Fruit fly (Drosophila melanogaster) whole organism, embryonic: ENCODE measurements around the gene CG17344.
A peak's percentile ranks its signal among the peaks of the same experiment; 100 is the strongest.

ENCODE experiments used
- Atf6 ChIP-seq: fragments of 200-800 bp; sonication (Bioruptor generic); IDR thresholded peaks from 2 replicates; pipeline ENCODE4 v1.3.6; 2022; ENCODE audit warnings: missing biosample characterization, missing genetic modification characterization
- CG10366 ChIP-seq: fragments of 200-800 bp; sonication (Bioruptor generic); IDR thresholded peaks from 2 replicates; pipeline ENCODE4 v1.3.6; 2022; ENCODE audit warnings: missing biosample characterization, missing genetic modification characterization
- CG10462 ChIP-seq: fragments of 200-800 bp; sonication (Bioruptor generic); optimal IDR thresholded peaks from 2 replicates; lab custom pipeline; 2016; ENCODE audit warnings: missing biosample characterization, missing genetic modification characterization
- CG11504 ChIP-seq: fragments of 200-800 bp; sonication (Bioruptor generic); optimal IDR thresholded peaks from 3 replicates; lab custom pipeline; 2019; ENCODE audit warnings: missing biosample characterization, mild to moderate bottlenecking, missing genetic modification characterization, moderate library complexity
- CG12236 ChIP-seq: fragments of 200-800 bp; sonication (Bioruptor generic); optimal IDR thresholded peaks from 2 replicates; lab custom pipeline; 2016; ENCODE audit warnings: missing biosample characterization, missing genetic modification characterization
- CG13296 ChIP-seq: fragments of 200-800 bp; sonication (Bioruptor generic); optimal IDR thresholded peaks from 3 replicates; lab custom pipeline; 2018; ENCODE audit warnings: missing biosample characterization, mild to moderate bottlenecking, missing genetic modification characterization
- CG13624 ChIP-seq: fragments of 200-800 bp; sonication (Bioruptor generic); optimal IDR thresholded peaks from 2 replicates; lab custom pipeline; 2016; ENCODE audit warnings: missing biosample characterization, missing genetic modification characterization
- CG17328 ChIP-seq: fragments of 200-800 bp; sonication (Bioruptor generic); IDR thresholded peaks from 2 replicates; pipeline ENCODE4 v1.3.6; 2022; ENCODE audit warnings: missing biosample characterization, missing genetic modification characterization
- CG17612 ChIP-seq: fragments of 200-800 bp; sonication (Bioruptor generic); IDR thresholded peaks from 2 replicates; pipeline ENCODE4 v1.3.6; 2022; ENCODE audit warnings: missing biosample characterization, missing genetic modification characterization
- CG1832 ChIP-seq: fragments of 200-800 bp; sonication (Bioruptor generic); optimal IDR thresholded peaks from 2 replicates; lab custom pipeline; 2017; ENCODE audit warnings: missing biosample characterization, mild to moderate bottlenecking, missing genetic modification characterization, inconsistent platforms
- CG2712 ChIP-seq: fragments of 200-800 bp; optimal IDR thresholded peaks from 3 replicates; lab custom pipeline; 2019; ENCODE audit warnings: missing biosample characterization, mild to moderate bottlenecking, missing genetic modification characterization, moderate library complexity
- CG31388 ChIP-seq: fragments of 200-800 bp; sonication (Bioruptor generic); optimal IDR thresholded peaks from 2 replicates; lab custom pipeline; 2016; ENCODE audit warnings: missing biosample characterization, missing genetic modification characterization
- CG31441 ChIP-seq: fragments of 200-800 bp; sonication (Bioruptor generic); IDR thresholded peaks from 2 replicates; pipeline ENCODE4 v1.3.6; 2022; ENCODE audit warnings: missing biosample characterization, missing genetic modification characterization
- CG7372 ChIP-seq: fragments of 200-800 bp; sonication (Bioruptor generic); IDR thresholded peaks from 2 replicates; pipeline ENCODE4 v1.3.6; 2022; ENCODE audit warnings: missing biosample characterization, missing genetic modification characterization
- CG8290 ChIP-seq, 3 experiments: fragments of 200-800 bp; sonication (Bioruptor generic); optimal IDR thresholded peaks; 2 replicates each; lab custom pipeline; 2016 to 2019; ENCODE audit warnings: missing biosample characterization in 3 of 3, missing genetic modification characterization in 3 of 3, mild to moderate bottlenecking in 2 of 3, moderate library complexity in 1 of 3
- CG8388 ChIP-seq: fragments of 200-800 bp; sonication (Bioruptor generic); optimal IDR thresholded peaks from 2 replicates; lab custom pipeline; 2019; ENCODE audit warnings: missing biosample characterization, mild to moderate bottlenecking, missing genetic modification characterization, moderate library complexity
- CG8478 ChIP-seq: fragments of >200 bp; optimal IDR thresholded peaks from 2 replicates; lab custom pipeline; 2018
- CG9817 ChIP-seq: fragments of 200-800 bp; sonication (Bioruptor generic); optimal IDR thresholded peaks from 2 replicates; lab custom pipeline; 2018; ENCODE audit warnings: missing biosample characterization, mild to moderate bottlenecking, missing genetic modification characterization, moderate library complexity
- CoRest ChIP-seq: fragments of 200-800 bp; sonication (Bioruptor generic); optimal IDR thresholded peaks from 3 replicates; lab custom pipeline; 2018; ENCODE audit warnings: missing biosample characterization, mild to moderate bottlenecking, missing genetic modification characterization, moderate library complexity
- Deaf1 ChIP-seq: fragments of 200-800 bp; optimal IDR thresholded peaks from 3 replicates; lab custom pipeline; 2019; ENCODE audit warnings: missing biosample characterization, mild to moderate bottlenecking, missing genetic modification characterization, moderate library complexity
- Dip3 ChIP-seq: fragments of 200-800 bp; sonication (Bioruptor generic); optimal IDR thresholded peaks from 3 replicates; lab custom pipeline; 2016; ENCODE audit warnings: missing biosample characterization, missing genetic modification characterization
- Mad ChIP-seq: fragments of 200-800 bp; sonication (Bioruptor generic); optimal IDR thresholded peaks from 2 replicates; lab custom pipeline; 2016; ENCODE audit warnings: missing biosample characterization, missing genetic modification characterization
- Neu2 ChIP-seq: fragments of 200-800 bp; sonication (Bioruptor generic); optimal IDR thresholded peaks from 3 replicates; lab custom pipeline; 2016; ENCODE audit warnings: missing biosample characterization, missing genetic modification characterization, borderline replicate concordance
- Poxn ChIP-seq: fragments of 200-800 bp; sonication (Bioruptor generic); IDR thresholded peaks from 2 replicates; pipeline ENCODE4 v1.3.6; 2022; ENCODE audit warnings: missing biosample characterization, missing genetic modification characterization
- Ravus ChIP-seq: fragments of 200-800 bp; sonication (Bioruptor generic); IDR thresholded peaks from 2 replicates; pipeline ENCODE4 v1.3.6; 2022; ENCODE audit warnings: missing biosample characterization, missing genetic modification characterization
- Scr ChIP-seq: fragments of 200-800 bp; sonication (Bioruptor generic); IDR thresholded peaks from 2 replicates; pipeline ENCODE4 v1.3.6; 2022; ENCODE audit warnings: missing biosample characterization, missing genetic modification characterization; ENCODE audit not compliant: partially characterized antibody
- Taf1 ChIP-seq: fragments of 200-800 bp; sonication (Bioruptor generic); IDR thresholded peaks from 2 replicates; pipeline ENCODE4 v1.3.6; 2022; ENCODE audit warnings: missing biosample characterization, missing genetic modification characterization
- Vsx1 ChIP-seq: fragments of 200-800 bp; sonication (Bioruptor generic); optimal IDR thresholded peaks from 2 replicates; lab custom pipeline; 2017; ENCODE audit warnings: missing biosample characterization, mild to moderate bottlenecking, missing genetic modification characterization, missing genetic modification reagents
- bbx ChIP-seq: fragments of 200-800 bp; sonication (Bioruptor generic); IDR thresholded peaks from 2 replicates; pipeline ENCODE4 v1.3.6; 2022; ENCODE audit warnings: missing biosample characterization, missing genetic modification characterization; ENCODE audit not compliant: partially characterized antibody
- bcd ChIP-seq: fragments of 200-800 bp; sonication (Bioruptor generic); optimal IDR thresholded peaks from 2 replicates; lab custom pipeline; 2017; ENCODE audit warnings: missing biosample characterization, mild to moderate bottlenecking, missing genetic modification characterization
- chm ChIP-seq: fragments of 200-800 bp; sonication (Bioruptor generic); IDR thresholded peaks from 2 replicates; pipeline ENCODE4 v1.3.6; 2022; ENCODE audit warnings: missing biosample characterization, missing genetic modification characterization
- dati ChIP-seq: fragments of 200-800 bp; sonication (Bioruptor generic); IDR thresholded peaks from 2 replicates; pipeline ENCODE4 v1.3.6; 2022; ENCODE audit warnings: missing biosample characterization, missing genetic modification characterization
- dimm ChIP-seq: fragments of 200-800 bp; sonication (Bioruptor generic); IDR thresholded peaks from 2 replicates; pipeline ENCODE4 v1.3.6; 2022; ENCODE audit warnings: missing biosample characterization, missing genetic modification characterization
- dmrt99B ChIP-seq: fragments of 200-800 bp; sonication (Bioruptor generic); optimal IDR thresholded peaks from 2 replicates; lab custom pipeline; 2018; ENCODE audit warnings: missing biosample characterization, mild to moderate bottlenecking, missing genetic modification characterization, moderate library complexity
- fru ChIP-seq: fragments of >200 bp; optimal IDR thresholded peaks from 2 replicates; lab custom pipeline; 2017
- grn ChIP-seq: fragments of 200-800 bp; sonication (Bioruptor generic); optimal IDR thresholded peaks from 3 replicates; lab custom pipeline; 2017; ENCODE audit warnings: missing biosample characterization, missing genetic modification characterization
- knrl ChIP-seq: fragments of 200-800 bp; sonication (Bioruptor generic); IDR thresholded peaks from 3 replicates; pipeline ENCODE4 v1.3.6; 2022; ENCODE audit warnings: missing biosample characterization, missing genetic modification characterization; ENCODE audit not compliant: partially characterized antibody
- lmd ChIP-seq: fragments of 200-800 bp; sonication (Bioruptor generic); IDR thresholded peaks from 2 replicates; pipeline ENCODE4 v1.3.6; 2022; ENCODE audit warnings: missing biosample characterization, missing genetic modification characterization
- lola ChIP-seq, 3 experiments: fragments of >200 bp in 2 of 3; fragments of 200-800 bp in 1 of 3; sonication (Bioruptor generic) in 1 of 3; optimal IDR thresholded peaks; 2 replicates each; lab custom pipeline; 2017 to 2019; ENCODE audit warnings: missing biosample characterization in 3 of 3, missing genetic modification characterization in 3 of 3, mild to moderate bottlenecking in 1 of 3, moderate library complexity in 1 of 3
- mam ChIP-seq: fragments of 200-800 bp; sonication (Bioruptor generic); optimal IDR thresholded peaks from 3 replicates; lab custom pipeline; 2016; ENCODE audit warnings: missing biosample characterization, missing genetic modification characterization
- odd ChIP-seq: fragments of 200-800 bp; sonication (Bioruptor generic); optimal IDR thresholded peaks from 2 replicates; lab custom pipeline; 2017; ENCODE audit warnings: missing biosample characterization, mild to moderate bottlenecking, missing genetic modification characterization
- pita ChIP-seq: fragments of 200-800 bp; sonication (Bioruptor generic); optimal IDR thresholded peaks from 2 replicates; lab custom pipeline; 2017; ENCODE audit warnings: missing biosample characterization, mild to moderate bottlenecking, missing genetic modification characterization
- schlank ChIP-seq: fragments of 200-800 bp; sonication (Bioruptor generic); optimal IDR thresholded peaks from 2 replicates; lab custom pipeline; 2018; ENCODE audit warnings: missing biosample characterization, mild to moderate bottlenecking, missing genetic modification characterization
- sens ChIP-seq: fragments of 200-800 bp; sonication (Bioruptor generic); peaks from one replicate; lab custom pipeline; 2016; ENCODE audit warnings: missing biosample characterization, missing genetic modification characterization
- sug ChIP-seq: fragments of 200-800 bp; optimal IDR thresholded peaks from 2 replicates; lab custom pipeline; 2019; ENCODE audit warnings: missing biosample characterization, mild to moderate bottlenecking, missing genetic modification characterization, moderate library complexity
- tap ChIP-seq: fragments of 200-800 bp; optimal IDR thresholded peaks from 3 replicates; lab custom pipeline; 2019; ENCODE audit warnings: missing biosample characterization, mild to moderate bottlenecking, missing genetic modification characterization, moderate library complexity
- usp ChIP-seq: fragments of >200 bp; optimal IDR thresholded peaks from 2 replicates; lab custom pipeline; 2017; ENCODE audit warnings: missing biosample characterization, missing genetic modification characterization
- vvl ChIP-seq: fragments of 200-800 bp; sonication (Bioruptor generic); IDR thresholded peaks from 2 replicates; pipeline ENCODE4 v1.3.6; 2022; ENCODE audit warnings: missing biosample characterization, missing genetic modification characterization
- zen ChIP-seq: fragments of 200-800 bp; sonication (Bioruptor generic); optimal IDR thresholded peaks from 3 replicates; lab custom pipeline; 2018; ENCODE audit warnings: missing biosample characterization, mild to moderate bottlenecking, missing genetic modification characterization, moderate library complexity

The CG17344 gene

DNA sequence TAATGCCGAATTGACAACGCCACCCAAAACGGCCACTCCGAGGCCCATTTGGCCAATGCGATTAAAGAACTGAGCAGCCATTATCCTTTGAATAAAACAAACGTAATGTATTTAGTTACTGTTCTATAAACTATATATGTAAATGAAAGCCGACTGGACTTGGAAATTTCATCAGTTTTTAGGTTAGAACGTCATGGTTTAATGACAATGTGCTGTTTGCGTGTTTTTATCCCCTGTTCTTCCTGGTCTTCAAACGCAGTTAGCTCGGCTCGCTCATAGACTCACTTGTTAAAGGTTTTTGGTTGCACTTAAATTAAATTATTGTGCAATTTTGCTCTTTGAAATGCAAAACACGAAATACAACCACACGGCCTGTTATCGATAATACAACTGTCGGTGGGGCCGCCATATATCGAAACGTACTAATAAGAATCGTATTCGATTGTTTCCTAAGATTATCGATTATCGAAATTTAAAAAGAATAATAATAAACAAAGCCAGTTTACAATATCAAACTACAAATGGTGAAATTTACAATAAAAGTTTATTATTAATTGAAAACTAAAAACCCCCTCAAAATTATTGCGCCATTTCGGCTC lies 21.7 kb downstream of the CG17344 start, which contains the start of gene Phb1 (continued):
- no peak for TF ChIP-seq CG11504 (tag; lab: Kevin White, UChicago)
- TF ChIP-seq Ravus (GFP tag; lab: Robert Waterston, UW): no peak
- TF ChIP-seq CG12236: no peak
- no peak for TF ChIP-seq odd

DNA sequence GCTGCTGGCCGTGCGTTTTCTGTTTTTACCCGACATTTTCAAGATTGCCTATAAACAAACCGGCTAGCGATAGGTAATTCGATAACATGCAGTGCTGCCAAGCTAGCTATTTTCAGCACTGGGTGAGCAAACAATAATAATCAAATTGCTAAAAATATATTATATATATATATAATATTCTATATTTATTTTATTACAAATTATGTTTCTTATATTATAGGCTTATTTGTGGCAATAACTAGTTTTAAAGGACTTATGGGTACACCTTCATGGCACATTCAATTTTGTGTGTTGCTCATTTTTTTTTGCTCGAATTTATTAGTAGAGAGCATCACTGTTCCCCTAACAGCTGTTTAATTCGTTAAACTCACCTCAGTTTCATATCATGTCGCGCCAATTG lies 25.0 kb downstream of the CG17344 start:
- TF ChIP-seq lmd (GFP tag; lab: Robert Waterston, UW) (peak; percentile 58), CG10462 (GFP tag; lab: Kevin White, UChicago) (no peak), usp (GFP tag; lab: Kevin White, UChicago) (no peak), Mad (GFP tag; lab: Kevin White, UChicago) (no peak), bbx (GFP tag; lab: Robert Waterston, UW) (no peak), vvl (GFP tag; lab: Robert Waterston, UW) (no peak), CG2712 (tag; lab: Kevin White, UChicago) (peak; percentile 66), lola (GFP tag; optimal IDR thresholded peaks at IDR 0.05; lab: Kevin White, UChicago) (peak in 1 of 3 experiments; percentile 71), CG7372 (GFP tag; lab: Robert Waterston, UW) (0 out of 2 replicates have a peak, but pooled peaks have one; percentile 17), dmrt99B (tag; lab: Kevin White, UChicago) (no peak), CoRest (peak; percentile 88), grn (GFP tag; lab: Kevin White, UChicago) (no peak), CG13624 (GFP tag; lab: Kevin White, UChicago) (no peak), CG17612 (no peak), Dip3 (GFP tag; lab: Kevin White, UChicago) (no peak), chm (GFP tag; lab: Robert Waterston, UW) (no peak), CG8388 (GFP tag; lab: Kevin White, UChicago) (peak; percentile 58), odd (no peak), CG31441 (GFP tag; lab: Robert Waterston, UW) (no peak; the same call in 1 of the 2 replicates), CG31388 (no peak), pita (GFP tag; lab: Kevin White, UChicago) (no peak), schlank (tag; lab: Kevin White, UChicago) (no peak), bcd (GFP tag; lab: Kevin White, UChicago) (no peak), Vsx1 (GFP tag; lab: Kevin White, UChicago) (no peak), Neu2 (GFP tag; lab: Kevin White, UChicago) (no peak), CG1832 (GFP tag; lab: Kevin White, UChicago) (no peak), Atf6 (no peak), Taf1 (GFP tag; lab: Robert Waterston, UW) (no peak), tap (tag; lab: Kevin White, UChicago) (no peak), Poxn (no peak), CG9817 (tag; lab: Kevin White, UChicago) (peak; percentile 83), sens (GFP tag; lab: Kevin White, UChicago) (peak; percentile 18), Scr (GFP tag; lab: Robert Waterston, UW) (peak; percentile 39; the same call in 1 of the 2 replicates), CG8478 (no peak), Deaf1 (tag; lab: Kevin White, UChicago) (peak; percentile 1), CG17328 (GFP tag; lab: Robert Waterston, UW) (no peak), dati (GFP tag; lab: Robert Waterston, UW) (no peak), mam (GFP tag; lab: Kevin White, UChicago) (no peak), CG13296 (GFP tag; lab: Kevin White, UChicago) (peak; percentile 78), sug (tag; lab: Kevin White, UChicago) (peak; percentile 81), fru (lab: Kevin White, UChicago) (no peak), CG10366 (GFP tag; lab: Robert Waterston, UW) (peak; percentile 60), CG8290 (GFP tag; optimal IDR thresholded peaks at IDR 0.05; lab: Kevin White, UChicago) (peak; percentile 17), CG8290 (tag; optimal IDR thresholded peaks at IDR 0.05; lab: Kevin White, UChicago) (no peak), knrl (GFP tag; lab: Robert Waterston, UW) (no peak), dimm (GFP tag; lab: Robert Waterston, UW) (no peak), zen (peak; percentile 45)
